Fruit fly (Drosophila melanogaster) whole organism, embryonic: Measurements from ENCODE around the gene Cpr78E.

Source experiments
- CG12659 ChIP-seq: fragments of 200-800 bp; sonication (Bioruptor generic); optimal IDR thresholded peaks from 3 replicates; lab custom pipeline; 2017; ENCODE audit warnings: mild to moderate bottlenecking, missing biosample characterization, missing genetic modification reagents, missing genetic modification characterization
- CG1603 ChIP-seq: fragments of 200-800 bp; sonication (Bioruptor generic); optimal IDR thresholded peaks from 2 replicates; lab custom pipeline; 2019; ENCODE audit warnings: missing biosample characterization, mild to moderate bottlenecking, missing genetic modification characterization, moderate library complexity
- CG17568 ChIP-seq: fragments of 200-800 bp; sonication (Bioruptor generic); optimal IDR thresholded peaks from 2 replicates; lab custom pipeline; 2018; ENCODE audit warnings: missing biosample characterization, mild to moderate bottlenecking, missing genetic modification characterization, moderate library complexity
- CG2875 ChIP-seq: fragments of 200-800 bp; sonication (Bioruptor generic); optimal IDR thresholded peaks from 2 replicates; lab custom pipeline; 2017; ENCODE audit warnings: missing biosample characterization, mild to moderate bottlenecking, missing genetic modification characterization, missing genetic modification reagents
- CG7987 ChIP-seq: fragments of 200-800 bp; sonication (Bioruptor generic); optimal IDR thresholded peaks from 2 replicates; lab custom pipeline; 2018; ENCODE audit warnings: missing biosample characterization, mild to moderate bottlenecking, missing genetic modification characterization, moderate library complexity
- CkIIα-i1 ChIP-seq: fragments of 200-800 bp; sonication (Bioruptor generic); IDR thresholded peaks from 2 replicates; pipeline ENCODE4 v1.3.6; 2022; ENCODE audit warnings: missing biosample characterization, missing genetic modification characterization
- D19A ChIP-seq: fragments of 200-800 bp; optimal IDR thresholded peaks from 3 replicates; lab custom pipeline; 2019; ENCODE audit warnings: missing biosample characterization, mild to moderate bottlenecking, missing genetic modification characterization, moderate library complexity
- Doc3 ChIP-seq: fragments of 200-800 bp; sonication (Bioruptor generic); IDR thresholded peaks from 3 replicates; pipeline ENCODE4 v1.3.6; 2022; ENCODE audit warnings: missing biosample characterization, missing genetic modification characterization; ENCODE audit not compliant: partially characterized antibody
- Eip74EF ChIP-seq, 2 experiments: fragments of 200-800 bp in 1 of 2; fragments of >200 bp in 1 of 2; sonication (Bioruptor generic) in 1 of 2; optimal IDR thresholded peaks; 2 replicates each; lab custom pipeline; 2017 to 2019; ENCODE audit warnings: missing biosample characterization in 2 of 2, missing genetic modification characterization in 2 of 2, mild to moderate bottlenecking in 1 of 2, moderate library complexity in 1 of 2
- Ets65A ChIP-seq: fragments of 200-800 bp; sonication (Bioruptor generic); peaks from one replicate; lab custom pipeline; 2016; ENCODE audit warnings: missing biosample characterization, missing genetic modification characterization
- Hand ChIP-seq: fragments of 200-800 bp; sonication (Bioruptor generic); optimal IDR thresholded peaks from 2 replicates; lab custom pipeline; 2017; ENCODE audit warnings: mild to moderate bottlenecking, missing biosample characterization, missing genetic modification reagents, missing genetic modification characterization
- Hsf ChIP-seq: fragments of 200-800 bp; sonication (Bioruptor generic); optimal IDR thresholded peaks from 3 replicates; lab custom pipeline; 2016; ENCODE audit warnings: missing biosample characterization, missing genetic modification characterization
- Jarid2 ChIP-seq: fragments of 200-800 bp; sonication (Bioruptor generic); optimal IDR thresholded peaks from 3 replicates; lab custom pipeline; 2017; ENCODE audit warnings: mild to moderate bottlenecking, missing biosample characterization, missing genetic modification reagents, missing genetic modification characterization
- MTF-1 ChIP-seq: fragments of 200-800 bp; sonication (Bioruptor generic); optimal IDR thresholded peaks from 2 replicates; lab custom pipeline; 2018; ENCODE audit warnings: missing biosample characterization, mild to moderate bottlenecking, missing genetic modification characterization, borderline replicate concordance
- Mrtf ChIP-seq: fragments of 200-800 bp; sonication (Bioruptor generic); IDR thresholded peaks from 3 replicates; pipeline ENCODE4 v1.3.6; 2022; ENCODE audit warnings: missing biosample characterization, missing genetic modification characterization
- Nf-YB ChIP-seq: fragments of 200-800 bp; sonication (Bioruptor generic); optimal IDR thresholded peaks from 3 replicates; lab custom pipeline; 2019; ENCODE audit warnings: missing biosample characterization, mild to moderate bottlenecking, missing genetic modification characterization, moderate library complexity
- ab ChIP-seq: fragments of 200-800 bp; sonication (Bioruptor generic); optimal IDR thresholded peaks from 2 replicates; lab custom pipeline; 2016; ENCODE audit warnings: missing biosample characterization, missing genetic modification characterization
- btn ChIP-seq: fragments of 200-800 bp; sonication (Bioruptor generic); optimal IDR thresholded peaks from 2 replicates; lab custom pipeline; 2016; ENCODE audit warnings: missing biosample characterization, missing genetic modification characterization
- cato ChIP-seq: fragments of 200-800 bp; sonication (Bioruptor generic); optimal IDR thresholded peaks from 2 replicates; lab custom pipeline; 2016; ENCODE audit warnings: missing biosample characterization, missing genetic modification characterization, borderline replicate concordance
- chinmo ChIP-seq: fragments of 200-800 bp; sonication (Bioruptor generic); IDR thresholded peaks from 4 replicates; pipeline ENCODE4 v1.3.6; 2022; ENCODE audit warnings: missing biosample characterization, missing genetic modification characterization; ENCODE audit not compliant: partially characterized antibody
- crc ChIP-seq: fragments of 200-800 bp; sonication (Bioruptor generic); optimal IDR thresholded peaks from 2 replicates; lab custom pipeline; 2016; ENCODE audit warnings: missing biosample characterization, missing genetic modification characterization
- crol ChIP-seq: fragments of 200-800 bp; sonication (Bioruptor generic); IDR thresholded peaks from 2 replicates; pipeline ENCODE4 v1.3.6; 2022; ENCODE audit warnings: missing biosample characterization, missing genetic modification characterization
- da ChIP-seq: fragments of 200-800 bp; sonication (Bioruptor generic); optimal IDR thresholded peaks from 2 replicates; lab custom pipeline; 2016; ENCODE audit warnings: missing biosample characterization, missing genetic modification characterization
- danr ChIP-seq: fragments of 200-800 bp; sonication (Bioruptor generic); IDR thresholded peaks from 2 replicates; pipeline ENCODE4 v1.3.6; 2022; ENCODE audit warnings: missing biosample characterization, missing genetic modification characterization
- en ChIP-seq: fragments of 200-800 bp; sonication (Bioruptor generic); optimal IDR thresholded peaks from 2 replicates; lab custom pipeline; 2016; ENCODE audit warnings: missing biosample characterization, missing genetic modification characterization
- fd102C ChIP-seq: fragments of 200-800 bp; sonication (Bioruptor generic); optimal IDR thresholded peaks from 2 replicates; lab custom pipeline; 2018; ENCODE audit warnings: missing biosample characterization, mild to moderate bottlenecking, missing genetic modification characterization, moderate library complexity
- fru ChIP-seq: fragments of >200 bp; optimal IDR thresholded peaks from 2 replicates; lab custom pipeline; 2017
- gcm ChIP-seq: fragments of 200-800 bp; sonication (Bioruptor generic); optimal IDR thresholded peaks from 2 replicates; lab custom pipeline; 2019; ENCODE audit warnings: missing biosample characterization, mild to moderate bottlenecking, missing genetic modification characterization, moderate library complexity
- gfzf ChIP-seq: fragments of 200-800 bp; sonication (Bioruptor generic); optimal IDR thresholded peaks from 2 replicates; lab custom pipeline; 2016; ENCODE audit warnings: missing biosample characterization, mild to moderate bottlenecking, missing genetic modification characterization, moderate library complexity
- her ChIP-seq: fragments of 200-800 bp; sonication (Bioruptor generic); optimal IDR thresholded peaks from 2 replicates; lab custom pipeline; 2016; ENCODE audit warnings: missing biosample characterization, missing genetic modification characterization
- ind ChIP-seq: fragments of 200-800 bp; sonication (Bioruptor generic); optimal IDR thresholded peaks from 3 replicates; lab custom pipeline; 2016; ENCODE audit warnings: missing biosample characterization, missing genetic modification characterization
- insv ChIP-seq, 2 experiments: fragments of 200-800 bp; sonication (Bioruptor generic); optimal IDR thresholded peaks; 3 replicates each; lab custom pipeline; 2016 to 2018; ENCODE audit warnings: missing biosample characterization in 2 of 2, missing genetic modification characterization in 2 of 2
- ken ChIP-seq: fragments of 200-800 bp; sonication (Bioruptor generic); IDR thresholded peaks from 3 replicates; pipeline ENCODE4 v1.3.6; 2022; ENCODE audit warnings: missing biosample characterization, missing genetic modification characterization
- knrl ChIP-seq: fragments of 200-800 bp; sonication (Bioruptor generic); IDR thresholded peaks from 3 replicates; pipeline ENCODE4 v1.3.6; 2022; ENCODE audit warnings: missing biosample characterization, missing genetic modification characterization; ENCODE audit not compliant: partially characterized antibody
- lab ChIP-seq: fragments of 200-800 bp; sonication (Bioruptor generic); optimal IDR thresholded peaks from 3 replicates; lab custom pipeline; 2017; ENCODE audit warnings: missing biosample characterization, missing genetic modification characterization, mild to moderate bottlenecking, moderate library complexity, missing genetic modification reagents
- lilli ChIP-seq: fragments of 200-800 bp; sonication (Bioruptor generic); optimal IDR thresholded peaks from 3 replicates; lab custom pipeline; 2016; ENCODE audit warnings: missing biosample characterization, missing genetic modification characterization
- rib ChIP-seq: fragments of 200-800 bp; sonication (Bioruptor generic); IDR thresholded peaks from 2 replicates; pipeline ENCODE4 v1.3.6; 2022; ENCODE audit warnings: missing biosample characterization, missing genetic modification characterization
- seq ChIP-seq: fragments of 200-800 bp; sonication (Bioruptor generic); IDR thresholded peaks from 2 replicates; pipeline ENCODE4 v1.3.6; 2022; ENCODE audit warnings: missing biosample characterization, missing genetic modification characterization
- sr ChIP-seq: fragments of 200-800 bp; sonication (Bioruptor generic); IDR thresholded peaks from 3 replicates; pipeline ENCODE4 v1.3.6; 2022; ENCODE audit warnings: missing biosample characterization, missing genetic modification characterization
- ssp ChIP-seq: fragments of 200-800 bp; sonication (Bioruptor generic); IDR thresholded peaks from 2 replicates; pipeline ENCODE4 v1.3.6; 2022; ENCODE audit warnings: missing biosample characterization, missing genetic modification characterization
- sug ChIP-seq: fragments of 200-800 bp; optimal IDR thresholded peaks from 2 replicates; lab custom pipeline; 2019; ENCODE audit warnings: missing biosample characterization, mild to moderate bottlenecking, missing genetic modification characterization, moderate library complexity
- trh ChIP-seq: fragments of 200-800 bp; sonication (Bioruptor generic); optimal IDR thresholded peaks from 2 replicates; lab custom pipeline; 2016; ENCODE audit warnings: missing biosample characterization, missing genetic modification characterization
- tup ChIP-seq: fragments of 200-800 bp; sonication (Bioruptor generic); optimal IDR thresholded peaks from 2 replicates; lab custom pipeline; 2016; ENCODE audit warnings: missing biosample characterization, mild to moderate bottlenecking, missing genetic modification characterization, moderate library complexity
- zen ChIP-seq: fragments of 200-800 bp; sonication (Bioruptor generic); optimal IDR thresholded peaks from 3 replicates; lab custom pipeline; 2018; ENCODE audit warnings: missing biosample characterization, mild to moderate bottlenecking, missing genetic modification characterization, moderate library complexity

The Cpr78E gene

dm6 chr3L:21706144-21706926 lies 39.6 kb upstream of the Cpr78E start, which contains the start of gene CG32447 (continued):
- TF ChIP-seq Jarid2 (GFP tag; lab: Kevin White, UChicago) = peak; percentile 82
- TF ChIP-seq, all 482 proteins: peak for 13

- no peak for TF ChIP-seq her (GFP tag; lab: Kevin White, UChicago)
- TF ChIP-seq crol (GFP tag; lab: Robert Waterston, UW) = peak; percentile 61
- TF ChIP-seq lilli (GFP tag; lab: Kevin White, UChicago) = no peak
Observed at dm6 chr3L:21700945-21701344, 34.2 kb upstream of the Cpr78E start.

dm6 chr3L:21700052-21700451 lies 33.3 kb upstream of the Cpr78E start:
- no peak for TF ChIP-seq danr
- no peak for TF ChIP-seq Nf-YB (GFP tag; lab: Kevin White, UChicago)
- TF ChIP-seq CG7987 (GFP tag; lab: Kevin White, UChicago) = no peak
- no peak for TF ChIP-seq MTF-1 (GFP tag; lab: Kevin White, UChicago)
- TF ChIP-seq ssp (GFP tag; lab: Robert Waterston, UW) = no peak
- peak; percentile 59 for TF ChIP-seq Ets65A (GFP tag; lab: Kevin White, UChicago)
- TF ChIP-seq rib (GFP tag; lab: Robert Waterston, UW) = no peak
- TF ChIP-seq D19A (tag; lab: Kevin White, UChicago) = peak; percentile 59
- no peak for TF ChIP-seq lab (GFP tag; lab: Kevin White, UChicago)
- no peak for TF ChIP-seq seq (GFP tag; lab: Robert Waterston, UW)

dm6 chr3L:21694647-21695046 lies 27.9 kb upstream of the Cpr78E start:
- TF ChIP-seq fd102C (GFP tag; lab: Kevin White, UChicago) (no peak), cato (GFP tag; lab: Kevin White, UChicago) (no peak), sr (GFP tag; lab: Robert Waterston, UW) (no peak), fru (lab: Kevin White, UChicago) (no peak), ab (no peak), sug (tag; lab: Kevin White, UChicago) (no peak), Hand (GFP tag; lab: Kevin White, UChicago) (no peak), da (GFP tag; lab: Kevin White, UChicago) (no peak), CG12659 (GFP tag; lab: Kevin White, UChicago) (no peak), tup (GFP tag; lab: Kevin White, UChicago) (no peak), knrl (no peak), gfzf (GFP tag; lab: Kevin White, UChicago) (no peak), CG1603 (tag; lab: Kevin White, UChicago) (no peak), en (GFP tag; lab: Kevin White, UChicago) (no peak), Eip74EF (GFP tag; optimal IDR thresholded peaks at IDR 0.05; lab: Kevin White, UChicago) (peak in 1 of 2 experiments; percentile 58), trh (no peak), CG17568 (GFP tag; lab: Kevin White, UChicago) (no peak), zen (tag; lab: Kevin White, UChicago) (no peak), Nf-YB (GFP tag; lab: Kevin White, UChicago) (no peak), btn (GFP tag; lab: Kevin White, UChicago) (no peak), CkIIα-i1 (GFP tag; lab: Robert Waterston, UW) (no peak), gcm (GFP tag; lab: Kevin White, UChicago) (peak; percentile 26), CG2875 (GFP tag; lab: Kevin White, UChicago) (no peak), ind (no peak), insv (GFP tag; optimal IDR thresholded peaks at IDR 0.05; lab: Kevin White, UChicago) (no peak), crc (GFP tag; lab: Kevin White, UChicago) (no peak), lilli (GFP tag; lab: Kevin White, UChicago) (no peak), Hsf (GFP tag; lab: Kevin White, UChicago) (no peak), Doc3 (GFP tag; lab: Robert Waterston, UW) (no peak), chinmo (0 out of 4 replicates have a peak, but pooled peaks have one; percentile 41), Mrtf (GFP tag; lab: Robert Waterston, UW) (no peak), ken (GFP tag; lab: Robert Waterston, UW) (no peak)
